Worm (Caenorhabditis elegans): ENCODE data around the gene W07G1.7.
A peak's percentile ranks its signal among the peaks of the same experiment; 100 is the strongest.

W07G1.7 gene

ce11 chrII:13972199-13972598 lies 6.1 kb upstream of the W07G1.7 start:
- no peak for TF ChIP-seq ceh-24 (tag; optimal IDR thresholded peaks at IDR 0.05)
- TF ChIP-seq pax-1 (tag; optimal IDR thresholded peaks at IDR 0.05): no peak

- TF ChIP-seq ztf-16 (tag; optimal IDR thresholded peaks at IDR 0.05): no peak
- TF ChIP-seq ttx-3 (tag; optimal IDR thresholded peaks at IDR 0.05): no peak
- TF ChIP-seq ceh-45 (GFP tag; IDR thresholded peaks at IDR 0.05): no peak
- TF ChIP-seq T23F11.4 (GFP tag; optimal IDR thresholded peaks at IDR 0.05): no peak
- TF ChIP-seq ceh-2 (tag; optimal IDR thresholded peaks at IDR 0.05): no peak
- no peak for TF ChIP-seq mec-3 (tag; optimal IDR thresholded peaks at IDR 0.05; ENCODE audit: borderline replicate concordance)
These were observed 2.8 kb upstream of the W07G1.7 start, which contains the start of gene sre-43 for ce11 chrII:13968979-13969378. sre-43 (minus strand) TSS chrII:13969079.

ce11 chrII:13964325-13964724 lies 1.8 kb downstream of the W07G1.7 start:
- no peak for TF ChIP-seq tbx-7 (tag; optimal IDR thresholded peaks at IDR 0.05)
- TF ChIP-seq ceh-14 (tag; optimal IDR thresholded peaks at IDR 0.05): peak; percentile 17
- TF ChIP-seq pqm-1 (tag; optimal IDR thresholded peaks at IDR 0.05): no peak
- TF ChIP-seq Y22D7AL.16 (tag; optimal IDR thresholded peaks at IDR 0.05): no peak
- no peak for TF ChIP-seq K02D7.2 (tag; optimal IDR thresholded peaks at IDR 0.05)
- TF ChIP-seq ets-4 (tag; optimal IDR thresholded peaks at IDR 0.05): no peak
- TF ChIP-seq zip-5 (tag; optimal IDR thresholded peaks at IDR 0.05): no peak
- no peak for TF ChIP-seq C38D4.7 (GFP tag; optimal IDR thresholded peaks at IDR 0.05)

ce11 chrII:13962319-13962718 lies 3.8 kb downstream of the W07G1.7 start, which contains the start of gene rpi-1:
rpi-1 (minus strand) TSS chrII:13962419.
- TF ChIP-seq sox-2 (GFP tag; IDR thresholded peaks at IDR 0.05): no peak
- no peak for TF ChIP-seq Y22D7AL.16 (tag; optimal IDR thresholded peaks at IDR 0.05)
- no peak for TF ChIP-seq unc-3 (GFP tag; conservative IDR thresholded peaks at IDR 0.05)
- TF ChIP-seq unc-3 (tag; optimal IDR thresholded peaks at IDR 0.05): no peak
- no peak for TF ChIP-seq ceh-6 (GFP tag; optimal IDR thresholded peaks at IDR 0.05)
- TF ChIP-seq ref-2 (tag; optimal IDR thresholded peaks at IDR 0.05): no peak
- TF ChIP-seq elt-4 (tag; optimal IDR thresholded peaks at IDR 0.05): no peak
- no peak for TF ChIP-seq ceh-24 (tag; optimal IDR thresholded peaks at IDR 0.05)

- TF ChIP-seq ahr-1 (tag; optimal IDR thresholded peaks at IDR 0.05): no peak
- no peak for TF ChIP-seq hlh-30 (tag; optimal IDR thresholded peaks at IDR 0.05; ENCODE audit: insufficient read depth)
- no peak for TF ChIP-seq ceh-19 (GFP tag; optimal IDR thresholded peaks at IDR 0.05)
- no peak for TF ChIP-seq unc-55 (GFP tag; optimal IDR thresholded peaks at IDR 0.05)
- TF ChIP-seq Y22D7AL.16 (tag; optimal IDR thresholded peaks at IDR 0.05): no peak
- no peak for TF ChIP-seq hlh-13 (GFP tag; optimal IDR thresholded peaks at IDR 0.05)
- TF ChIP-seq ref-2 (tag; optimal IDR thresholded peaks at IDR 0.05): no peak
- no peak for TF ChIP-seq ceh-2 (tag; optimal IDR thresholded peaks at IDR 0.05)
- no peak for TF ChIP-seq sox-2 (GFP tag; IDR thresholded peaks at IDR 0.05)
- no peak for TF ChIP-seq unc-3 (GFP tag; conservative IDR thresholded peaks at IDR 0.05)
- TF ChIP-seq unc-3 (tag; optimal IDR thresholded peaks at IDR 0.05): no peak
These were observed 4.6 kb downstream of the W07G1.7 start for ce11 chrII:13961567-13961966.

ce11 chrII:13958359-13958758 lies 7.8 kb downstream of the W07G1.7 start:
- TF ChIP-seq unc-55 (GFP tag; optimal IDR thresholded peaks at IDR 0.05) (no peak), hlh-8 (tag; optimal IDR thresholded peaks at IDR 0.05) (no peak), madf-2 (tag; optimal IDR thresholded peaks at IDR 0.05) (no peak), eyg-1 (tag; optimal IDR thresholded peaks at IDR 0.05) (no peak), hlh-15 (tag; optimal IDR thresholded peaks at IDR 0.05) (no peak), sox-4 (tag; optimal IDR thresholded peaks at IDR 0.05) (no peak), ceh-6 (GFP tag; optimal IDR thresholded peaks at IDR 0.05) (no peak), ref-2 (tag; optimal IDR thresholded peaks at IDR 0.05) (no peak), unc-3 (GFP tag; conservative IDR thresholded peaks at IDR 0.05) (no peak), unc-3 (tag; optimal IDR thresholded peaks at IDR 0.05) (no peak)

Data from whole organism, late embryonic.